Worm (Caenorhabditis elegans): Measurements from ENCODE around the gene pgp-7.

Gene pgp-7

DNA sequence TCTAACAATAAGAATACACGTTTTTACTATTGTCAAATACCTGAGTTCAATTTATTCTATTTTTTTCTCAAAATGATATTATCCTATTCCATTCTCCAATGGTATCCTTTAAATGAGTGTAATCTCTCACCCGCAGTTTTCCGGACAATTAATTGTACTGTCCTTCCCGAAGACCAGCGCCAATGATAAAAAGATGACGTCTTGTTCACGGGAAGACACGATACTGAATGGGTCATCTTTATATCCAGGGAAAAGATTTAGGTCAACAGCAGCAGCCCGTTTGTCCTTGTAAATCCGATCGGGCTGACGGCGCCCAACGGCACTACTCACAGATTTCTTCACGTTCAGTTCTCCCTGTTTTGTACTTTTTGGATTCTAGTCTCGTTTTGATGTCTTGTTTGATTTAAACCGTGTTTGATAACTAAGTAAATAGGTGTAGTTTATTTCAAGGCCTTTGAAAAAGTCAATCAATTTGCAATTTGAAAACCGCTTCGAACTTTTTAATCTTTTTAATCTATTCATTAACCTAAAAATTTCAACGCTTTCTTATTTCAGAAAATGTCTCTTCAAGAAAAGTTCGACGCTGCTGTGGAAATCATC is 32.8 kb upstream of the pgp-7 start, which contains the start of gene acbp-3:
Gene acbp-3 (plus strand): TSS at position 550 of the 600 bp plus-strand sequence.
- TF ChIP-seq zip-11 (GFP tag; IDR thresholded peaks at IDR 0.05) (no peak), lsy-2 (tag; optimal IDR thresholded peaks at IDR 0.05) (no peak), vab-7 (GFP tag; IDR thresholded peaks at IDR 0.05) (no peak), php-3 (GFP tag; IDR thresholded peaks at IDR 0.05) (no peak), lin-15B (tag; optimal IDR thresholded peaks at IDR 0.05) (no peak)

DNA sequence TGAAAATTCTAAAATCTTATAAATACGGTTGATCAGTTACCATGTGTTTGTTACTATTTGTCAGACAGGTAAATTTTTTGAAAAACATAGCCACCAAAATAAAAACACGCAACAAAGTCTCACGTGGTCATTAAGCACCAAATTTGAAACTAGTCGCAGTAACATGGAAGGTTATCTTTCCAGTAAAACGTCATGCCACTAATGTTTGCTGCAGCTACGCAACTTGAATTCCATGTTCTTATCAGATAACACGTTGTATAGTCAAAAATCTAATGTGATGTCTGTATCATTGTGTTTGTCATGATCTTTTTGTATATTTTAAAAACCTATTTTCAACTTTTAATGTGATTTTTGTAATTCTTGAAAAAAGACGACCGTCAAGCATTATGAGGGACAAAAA is 31.7 kb upstream of the pgp-7 start:
- TF ChIP-seq mdl-1 (tag; optimal IDR thresholded peaks at IDR 0.05), result peak in 1 of 2 experiments; percentile 73
- TF ChIP-seq dpl-1 (GFP tag; optimal IDR thresholded peaks at IDR 0.05), result no peak
- TF ChIP-seq daf-16 (GFP tag; optimal IDR thresholded peaks at IDR 0.05), result no peak
- TF ChIP-seq daf-16 (tag; optimal IDR thresholded peaks at IDR 0.05), result peak; percentile 90
- no peak for TF ChIP-seq nhr-76 (tag; optimal IDR thresholded peaks at IDR 0.05)
- no peak for TF ChIP-seq lin-39 (tag; optimal IDR thresholded peaks at IDR 0.05)
- TF ChIP-seq dmd-6 (GFP tag; IDR thresholded peaks at IDR 0.05), result peak; percentile 79
- peak in 1 of 2 experiments; percentile 66 for TF ChIP-seq unc-62 (GFP tag; optimal IDR thresholded peaks at IDR 0.05 in 1 of 2)
- no peak for TF ChIP-seq unc-62 (tag; optimal IDR thresholded peaks at IDR 0.05)
- no peak for TF ChIP-seq ctbp-1 (GFP tag; IDR thresholded peaks at IDR 0.05)
- TF ChIP-seq dve-1 (tag; optimal IDR thresholded peaks at IDR 0.05; ENCODE audit: insufficient read depth), result peak; percentile 86
- peak; percentile 24 for TF ChIP-seq ztf-7 (tag; optimal IDR thresholded peaks at IDR 0.05)
- TF ChIP-seq mep-1 (tag; optimal IDR thresholded peaks at IDR 0.05), result no peak
- TF ChIP-seq pqm-1 (tag; optimal IDR thresholded peaks at IDR 0.05), result peak; percentile 79
- TF ChIP-seq nhr-28 (tag; optimal IDR thresholded peaks at IDR 0.05), result peak; percentile 78
- TF ChIP-seq nhr-48 (tag; optimal IDR thresholded peaks at IDR 0.05), result peak; percentile 43
- TF ChIP-seq sdz-12 (GFP tag; optimal IDR thresholded peaks at IDR 0.05), result no peak
- peak; percentile 5 for TF ChIP-seq nhr-102 (tag; optimal IDR thresholded peaks at IDR 0.05)
- TF ChIP-seq nhr-77 (tag; optimal IDR thresholded peaks at IDR 0.05), result no peak
- 0 out of 2 replicates have a peak, but pooled peaks have one; percentile 23 for TF ChIP-seq tra-1 (GFP tag; IDR thresholded peaks at IDR 0.05)
- no peak for TF ChIP-seq zag-1 (tag; optimal IDR thresholded peaks at IDR 0.05)
- no peak for TF ChIP-seq nhr-111 (GFP tag; optimal IDR thresholded peaks at IDR 0.05)
- peak; percentile 66 for TF ChIP-seq hlh-30 (tag; optimal IDR thresholded peaks at IDR 0.05; ENCODE audit: insufficient read depth)
- no peak for TF ChIP-seq nhr-237 (tag; optimal IDR thresholded peaks at IDR 0.05)
- no peak for TF ChIP-seq egl-27 (tag; optimal IDR thresholded peaks at IDR 0.05)
- TF ChIP-seq R02D3.7 (tag; optimal IDR thresholded peaks at IDR 0.05), result no peak
- no peak for TF ChIP-seq nhr-6 (tag; optimal IDR thresholded peaks at IDR 0.05)
- TF ChIP-seq mxl-3 (GFP tag; optimal IDR thresholded peaks at IDR 0.05), result peak; percentile 67
- no peak for TF ChIP-seq Y5F2A.4 (GFP tag; optimal IDR thresholded peaks at IDR 0.05)
- peak; percentile 61; the same call in 1 of the 2 replicates for TF ChIP-seq php-3 (GFP tag; IDR thresholded peaks at IDR 0.05)
- TF ChIP-seq lin-1 (GFP tag; IDR thresholded peaks at IDR 0.05), result peak; percentile 74
- TF ChIP-seq hlh-11 (tag; optimal IDR thresholded peaks at IDR 0.05), result peak; percentile 83
- TF ChIP-seq dmd-9 (GFP tag; IDR thresholded peaks at IDR 0.05), result no peak
- TF ChIP-seq zip-2 (tag; optimal IDR thresholded peaks at IDR 0.05), result peak; percentile 24

DNA sequence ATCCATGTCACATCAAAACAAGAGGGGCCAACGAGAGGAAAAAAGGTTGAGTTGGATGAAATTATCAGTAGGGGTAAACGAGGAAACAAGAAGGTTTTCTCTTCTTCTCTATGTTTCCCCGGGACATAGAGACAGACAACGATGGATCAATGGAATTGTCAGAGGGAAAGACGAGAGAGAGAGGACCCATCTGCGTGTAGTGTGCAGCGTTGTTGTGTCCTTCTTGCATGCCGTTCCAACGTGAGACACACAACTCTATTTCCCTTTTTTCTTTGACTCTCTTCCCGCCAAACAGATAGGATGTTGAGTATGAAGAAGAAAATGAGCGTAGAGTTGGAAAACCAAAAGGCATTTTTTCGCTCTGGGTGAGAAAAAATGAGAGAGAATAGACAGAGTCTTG is 30.9 kb upstream of the pgp-7 start:
- TF ChIP-seq lin-15B (tag; optimal IDR thresholded peaks at IDR 0.05) (no peak), nhr-28 (tag; optimal IDR thresholded peaks at IDR 0.05) (peak; percentile 83), lsy-2 (tag; optimal IDR thresholded peaks at IDR 0.05) (peak in 1 of 2 experiments; percentile 61), Y5F2A.4 (GFP tag; optimal IDR thresholded peaks at IDR 0.05) (no peak), arid-1 (GFP tag; conservative IDR thresholded peaks at IDR 0.05) (no peak), lin-29 (GFP tag; IDR thresholded peaks at IDR 0.05) (no peak), mdl-1 (tag; optimal IDR thresholded peaks at IDR 0.05) (peak in 1 of 2 experiments; percentile 79), mxl-3 (GFP tag; optimal IDR thresholded peaks at IDR 0.05) (peak; percentile 96), nhr-48 (tag; optimal IDR thresholded peaks at IDR 0.05) (peak; percentile 19), lin-1 (GFP tag; IDR thresholded peaks at IDR 0.05) (no peak), dmd-6 (GFP tag; IDR thresholded peaks at IDR 0.05) (peak; percentile 71), madf-9 (GFP tag; conservative IDR thresholded peaks at IDR 0.05) (0 out of 2 replicates have a peak, but pooled peaks have one; percentile 23), nhr-77 (tag; optimal IDR thresholded peaks at IDR 0.05) (peak; percentile 49), aha-1 (tag) (peak; percentile 99), mdt-29 (GFP tag; IDR thresholded peaks at IDR 0.05) (no peak), duxl-1 (tag; optimal IDR thresholded peaks at IDR 0.05; ENCODE audit: poor library complexity) (no peak), daf-19 (GFP tag; conservative IDR thresholded peaks at IDR 0.05) (no peak), php-3 (GFP tag; IDR thresholded peaks at IDR 0.05) (0 out of 2 replicates have a peak, but pooled peaks have one; percentile 22), ceh-20 (GFP tag; IDR thresholded peaks at IDR 0.05) (no peak), unc-62 (GFP tag; optimal IDR thresholded peaks at IDR 0.05 in 1 of 2) (peak in 1 of 2 experiments; percentile 97), unc-62 (tag; optimal IDR thresholded peaks at IDR 0.05) (no peak), hmg-1.1 (GFP tag; IDR thresholded peaks at IDR 0.05) (peak; percentile 69), hlh-30 (tag; optimal IDR thresholded peaks at IDR 0.05; ENCODE audit: insufficient read depth) (peak; percentile 49)

All from whole organism, L4 larva.